Worm (Caenorhabditis elegans) whole organism, L4 larva: ENCODE measurements around the gene C30F2.4.
A peak's percentile ranks its signal among the peaks of the same experiment; 100 is the strongest.

Source experiments
- D1046.2 ChIP-seq: fragments of 200-800 bp; sonication (Bioruptor generic); IDR thresholded peaks from 2 replicates; pipeline ENCODE4 v1.3.6; 2022; ENCODE audit warnings: missing genetic modification characterization, missing compliant biosample characterization
- T20F7.1 ChIP-seq: fragments of 200-800 bp; sonication (Bioruptor generic); optimal IDR thresholded peaks from 2 replicates; lab custom pipeline; 2018; ENCODE audit warnings: mild to moderate bottlenecking, missing genetic modification characterization, missing compliant biosample characterization
- Y105C5A.15 ChIP-seq: fragments of 200-800 bp; sonication (Bioruptor generic); IDR thresholded peaks from 2 replicates; pipeline ENCODE4 v1.3.6; 2022; ENCODE audit warnings: missing genetic modification characterization, missing compliant biosample characterization
- ZK546.5 ChIP-seq, 2 experiments: sonication (generic microtip); optimal IDR thresholded peaks; 2 replicates each; lab custom pipeline; 2017; ENCODE audit warnings: missing biosample characterization in 2 of 2, missing genetic modification characterization in 2 of 2
- aha-1 ChIP-seq: fragments of 150-350 bp; peaks from one replicate; lab custom pipeline; 2014; ENCODE audit warnings: missing biosample characterization, missing genetic modification characterization
- ama-1 ChIP-seq: fragments of 150-350 bp; optimal IDR thresholded peaks from 2 replicates; lab custom pipeline; 2014; ENCODE audit warnings: inconsistent platforms, mixed read lengths
- ceh-28 ChIP-seq: fragments of 150-350 bp; optimal IDR thresholded peaks from 2 replicates; lab custom pipeline; 2014; ENCODE audit warnings: missing biosample characterization, missing genetic modification reagents, missing genetic modification characterization
- ces-1 ChIP-seq: fragments of 150-350 bp; sonication (generic microtip); optimal IDR thresholded peaks from 4 replicates; lab custom pipeline; 2014; ENCODE audit warnings: missing biosample characterization, missing genetic modification reagents, missing genetic modification characterization
- daf-8 ChIP-seq: fragments of 200-800 bp; sonication (Bioruptor generic); IDR thresholded peaks from 2 replicates; pipeline ENCODE4 v1.3.6; 2022; ENCODE audit warnings: missing genetic modification characterization, missing compliant biosample characterization
- dmd-6 ChIP-seq: fragments of 200-800 bp; sonication (Bioruptor generic); IDR thresholded peaks from 2 replicates; pipeline ENCODE4 v1.3.6; 2022; ENCODE audit warnings: missing genetic modification reagents, missing genetic modification characterization, missing compliant biosample characterization
- dmd-8 ChIP-seq: fragments of 200-800 bp; sonication (Bioruptor generic); IDR thresholded peaks from 2 replicates; pipeline ENCODE4 v1.3.6; 2022; ENCODE audit warnings: missing genetic modification characterization, missing compliant biosample characterization
- dve-1 ChIP-seq: sonication (generic microtip); optimal IDR thresholded peaks from 2 replicates; lab custom pipeline; 2017; ENCODE audit warnings: antibody characterized with exemption, mild to moderate bottlenecking, missing genetic modification characterization, missing compliant biosample characterization; ENCODE audit not compliant: insufficient read depth
- egl-43 ChIP-seq: fragments of 200-800 bp; sonication (Bioruptor generic); IDR thresholded peaks from 2 replicates; pipeline ENCODE4 v1.3.6; 2022; ENCODE audit warnings: missing genetic modification reagents, missing genetic modification characterization, missing compliant biosample characterization
- fkh-10 ChIP-seq: fragments of 150-350 bp; optimal IDR thresholded peaks from 2 replicates; lab custom pipeline; 2014; ENCODE audit warnings: missing biosample characterization, missing genetic modification reagents, missing genetic modification characterization
- hlh-11 ChIP-seq: fragments of 200-800 bp; sonication (Bioruptor generic); optimal IDR thresholded peaks from 2 replicates; lab custom pipeline; 2018; ENCODE audit warnings: mild to moderate bottlenecking, missing genetic modification characterization, missing compliant biosample characterization
- hlh-30 ChIP-seq: sonication (generic microtip); optimal IDR thresholded peaks from 2 replicates; lab custom pipeline; 2017; ENCODE audit warnings: antibody characterized with exemption, mild to moderate bottlenecking, missing genetic modification characterization, missing compliant biosample characterization; ENCODE audit not compliant: insufficient read depth
- lim-7 ChIP-seq: fragments of 200-800 bp; sonication (Bioruptor generic); IDR thresholded peaks from 2 replicates; pipeline ENCODE4 v1.3.6; 2022; ENCODE audit warnings: missing genetic modification characterization, missing compliant biosample characterization
- lin-13 ChIP-seq: fragments of 150-350 bp; optimal IDR thresholded peaks from 2 replicates; lab custom pipeline; 2014; ENCODE audit warnings: missing biosample characterization, missing genetic modification reagents, missing genetic modification characterization
- lir-3 ChIP-seq: sonication (generic microtip); optimal IDR thresholded peaks from 2 replicates; lab custom pipeline; 2016; ENCODE audit warnings: mild to moderate bottlenecking, missing genetic modification characterization, missing compliant biosample characterization
- mep-1 ChIP-seq: fragments of 150-350 bp; sonication (generic microtip); optimal IDR thresholded peaks from 3 replicates; lab custom pipeline; 2014; ENCODE audit warnings: missing biosample characterization, missing genetic modification characterization
- nhr-102 ChIP-seq: sonication (generic microtip); optimal IDR thresholded peaks from 2 replicates; lab custom pipeline; 2016; ENCODE audit warnings: mild to moderate bottlenecking, missing genetic modification characterization, moderate library complexity, missing compliant biosample characterization
- nhr-41 ChIP-seq: fragments of 200-800 bp; sonication (Bioruptor generic); IDR thresholded peaks from 2 replicates; pipeline ENCODE4 v1.3.6; 2022; ENCODE audit warnings: missing genetic modification reagents, missing genetic modification characterization, missing compliant biosample characterization
- nhr-42 ChIP-seq: fragments of 200-800 bp; sonication (Bioruptor generic); IDR thresholded peaks from 2 replicates; pipeline ENCODE4 v1.3.6; 2022; ENCODE audit warnings: missing genetic modification characterization, missing compliant biosample characterization
- nhr-76 ChIP-seq: fragments of 150-350 bp; optimal IDR thresholded peaks from 2 replicates; lab custom pipeline; 2014; ENCODE audit warnings: missing biosample characterization, missing genetic modification characterization
- nhr-77 ChIP-seq: fragments of 150-350 bp; optimal IDR thresholded peaks from 2 replicates; lab custom pipeline; 2014; ENCODE audit warnings: missing biosample characterization, missing genetic modification characterization
- php-3 ChIP-seq: fragments of 200-800 bp; sonication (Bioruptor generic); IDR thresholded peaks from 2 replicates; pipeline ENCODE4 v1.3.6; 2022; ENCODE audit warnings: missing genetic modification reagents, missing genetic modification characterization, missing compliant biosample characterization
- saeg-2 ChIP-seq: fragments of 200-800 bp; sonication (Bioruptor generic); IDR thresholded peaks from 2 replicates; pipeline ENCODE4 v1.3.6; 2022; ENCODE audit warnings: missing genetic modification reagents, missing genetic modification characterization, missing compliant biosample characterization
- set-16 ChIP-seq: fragments of 200-800 bp; sonication (Bioruptor generic); IDR thresholded peaks from 2 replicates; pipeline ENCODE4 v1.3.6; 2022; ENCODE audit warnings: missing genetic modification reagents, missing genetic modification characterization, missing compliant biosample characterization
- snpc-1.2 ChIP-seq: fragments of 200-800 bp; sonication (Bioruptor generic); IDR thresholded peaks from 2 replicates; pipeline ENCODE4 v1.3.6; 2022; ENCODE audit warnings: missing genetic modification reagents, missing genetic modification characterization, missing compliant biosample characterization
- snpc-4 ChIP-seq: fragments of 150-350 bp; optimal IDR thresholded peaks from 2 replicates; lab custom pipeline; 2014; ENCODE audit warnings: missing biosample characterization, missing genetic modification characterization
- tra-1 ChIP-seq: fragments of 200-800 bp; sonication (Bioruptor generic); IDR thresholded peaks from 2 replicates; pipeline ENCODE4 v1.3.6; 2022; ENCODE audit warnings: missing genetic modification reagents, missing genetic modification characterization, missing compliant biosample characterization
- unc-62 ChIP-seq, 3 experiments: fragments of 150-350 bp in 1 of 3; sonication (generic microtip); optimal IDR thresholded peaks in 2 of 3; peaks in 1 of 3; 1 replicate in 1 of 3; 2 replicates in 2 of 3; lab custom pipeline; 2014 to 2017; ENCODE audit warnings: missing biosample characterization in 3 of 3, missing genetic modification characterization in 3 of 3, missing genetic modification reagents in 3 of 3, missing genotype in 1 of 3
- zag-1 ChIP-seq: fragments of 150-350 bp; optimal IDR thresholded peaks from 2 replicates; lab custom pipeline; 2014; ENCODE audit warnings: missing biosample characterization, missing genetic modification characterization

The C30F2.4 gene

ce11 chrX:16116279-16116678 is 39.9 kb upstream of the C30F2.4 start:
- no peak for TF ChIP-seq hlh-30 (tag; lab: Kevin White, UChicago)
- peak; percentile 74 for TF ChIP-seq ces-1 (GFP tag; lab: Kevin White, UChicago)
- TF ChIP-seq, all 104 proteins: peak for 1

ce11 chrX:16113996-16114395 is 37.6 kb upstream of the C30F2.4 start:
- TF ChIP-seq aha-1 (tag; lab: Kevin White, UChicago) (peak; percentile 21), snpc-4 (tag; lab: Kevin White, UChicago) (no peak), tra-1 (GFP tag; lab: Robert Waterston, UW) (no peak), fkh-10 (peak; percentile 66)
- TF ChIP-seq, all 104 proteins: peak for 2

ce11 chrX:16112923-16113322 is 36.6 kb upstream of the C30F2.4 start:
- TF ChIP-seq ceh-28 (tag; lab: Kevin White, UChicago) (no peak), snpc-1.2 (GFP tag; lab: Robert Waterston, UW) (no peak), ces-1 (GFP tag; lab: Kevin White, UChicago) (no peak), nhr-77 (no peak), aha-1 (tag; lab: Kevin White, UChicago) (no peak), lir-3 (no peak), dve-1 (tag; lab: Kevin White, UChicago) (no peak), saeg-2 (0 out of 2 replicates have a peak, but pooled peaks have one; percentile 29), nhr-41 (GFP tag; lab: Robert Waterston, UW) (no peak), daf-8 (no peak), D1046.2 (GFP tag; lab: Robert Waterston, UW) (0 out of 2 replicates have a peak, but pooled peaks have one; percentile 44), dmd-8 (GFP tag; lab: Robert Waterston, UW) (0 out of 2 replicates have a peak, but pooled peaks have one; percentile 49), mep-1 (tag; lab: Kevin White, UChicago) (no peak), ZK546.5 (tag; optimal IDR thresholded peaks at IDR 0.05; lab: Kevin White, UChicago) (no peak), dmd-6 (GFP tag; lab: Robert Waterston, UW) (no peak), set-16 (GFP tag; lab: Robert Waterston, UW) (peak; percentile 73), T20F7.1 (GFP tag; lab: Kevin White, UChicago) (no peak), hlh-11 (no peak), nhr-76 (tag; lab: Kevin White, UChicago) (no peak), Y105C5A.15 (GFP tag; lab: Robert Waterston, UW) (no peak), lim-7 (GFP tag; lab: Robert Waterston, UW) (no peak)

ce11 chrX:16105863-16106262 is 29.5 kb upstream of the C30F2.4 start:
- TF ChIP-seq lir-3 (no peak), unc-62 (GFP tag; optimal IDR thresholded peaks at IDR 0.05 in 1 of 2; lab: Kevin White, UChicago) (peak in 1 of 2 experiments; percentile 96), unc-62 (tag; optimal IDR thresholded peaks at IDR 0.05; lab: Kevin White, UChicago) (no peak)

ce11 chrX:16103396-16103795 is 27.0 kb upstream of the C30F2.4 start, which contains the start of gene ZK1073.2:
TSS of gene ZK1073.2 (plus strand) at chrX:16103696.
- no peak for TF ChIP-seq D1046.2 (GFP tag; lab: Robert Waterston, UW)
- no peak for TF ChIP-seq dve-1 (tag; lab: Kevin White, UChicago)
- TF ChIP-seq ceh-28 (tag; lab: Kevin White, UChicago): no peak
- TF ChIP-seq php-3 (GFP tag; lab: Robert Waterston, UW): no peak
- no peak for TF ChIP-seq nhr-102 (tag; lab: Kevin White, UChicago)
- TF ChIP-seq nhr-76 (tag; lab: Kevin White, UChicago): no peak

ce11 chrX:16099251-16099650 is 22.9 kb upstream of the C30F2.4 start:
- TF ChIP-seq egl-43: 0 out of 2 replicates have a peak, but pooled peaks have one; percentile 27
- no peak for TF ChIP-seq lin-13 (GFP tag; lab: Kevin White, UChicago)
- no peak for TF ChIP-seq ama-1 (lab: Kevin White, UChicago)
- no peak for TF ChIP-seq snpc-4 (tag; lab: Kevin White, UChicago)
- no peak for TF ChIP-seq zag-1 (tag; lab: Kevin White, UChicago)
- no peak for TF ChIP-seq nhr-42 (GFP tag; lab: Robert Waterston, UW)
